Fruit fly (Drosophila melanogaster) whole organism, embryonic: Measurements from ENCODE around the gene Ccdc114.

ENCODE experiments used
- Abd-B ChIP-seq: fragments of 200-800 bp; sonication (Bioruptor generic); optimal IDR thresholded peaks from 2 replicates; lab custom pipeline; 2018; ENCODE audit warnings: missing biosample characterization, mild to moderate bottlenecking, missing genetic modification characterization, moderate library complexity
- Aef1 ChIP-seq: fragments of 200-800 bp; sonication (Bioruptor generic); IDR thresholded peaks from 3 replicates; pipeline ENCODE4 v1.3.6; 2022; ENCODE audit warnings: missing biosample characterization, missing genetic modification characterization
- CG10267 ChIP-seq: fragments of 200-800 bp; sonication (Bioruptor generic); optimal IDR thresholded peaks from 2 replicates; lab custom pipeline; 2018; ENCODE audit warnings: missing biosample characterization, mild to moderate bottlenecking, missing genetic modification characterization, moderate library complexity
- CG10654 ChIP-seq: fragments of 200-800 bp; sonication (Bioruptor generic); optimal IDR thresholded peaks from 2 replicates; lab custom pipeline; 2016; ENCODE audit warnings: missing biosample characterization, missing genetic modification characterization
- CG10959 ChIP-seq: fragments of 200-800 bp; sonication (Bioruptor generic); IDR thresholded peaks from 2 replicates; pipeline ENCODE4 v1.3.6; 2022; ENCODE audit warnings: missing biosample characterization, missing genetic modification characterization
- CG11723 ChIP-seq: fragments of 200-800 bp; sonication (Bioruptor generic); optimal IDR thresholded peaks from 2 replicates; lab custom pipeline; 2017; ENCODE audit warnings: missing biosample characterization, mild to moderate bottlenecking, missing genetic modification characterization
- CG12299 ChIP-seq: fragments of 200-800 bp; sonication (Bioruptor generic); optimal IDR thresholded peaks from 2 replicates; lab custom pipeline; 2018; ENCODE audit warnings: missing biosample characterization, mild to moderate bottlenecking, missing genetic modification characterization
- CG15601 ChIP-seq: fragments of 200-800 bp; sonication (Bioruptor generic); optimal IDR thresholded peaks from 3 replicates; lab custom pipeline; 2019; ENCODE audit warnings: missing biosample characterization, mild to moderate bottlenecking, missing genetic modification characterization, moderate library complexity
- CG17568 ChIP-seq: fragments of 200-800 bp; sonication (Bioruptor generic); optimal IDR thresholded peaks from 2 replicates; lab custom pipeline; 2018; ENCODE audit warnings: missing biosample characterization, mild to moderate bottlenecking, missing genetic modification characterization, moderate library complexity
- CG17912 ChIP-seq: fragments of 200-800 bp; sonication (Bioruptor generic); optimal IDR thresholded peaks from 2 replicates; lab custom pipeline; 2018; ENCODE audit warnings: missing biosample characterization, mild to moderate bottlenecking, missing genetic modification characterization
- CG1832 ChIP-seq: fragments of 200-800 bp; sonication (Bioruptor generic); optimal IDR thresholded peaks from 2 replicates; lab custom pipeline; 2017; ENCODE audit warnings: missing biosample characterization, mild to moderate bottlenecking, missing genetic modification characterization, inconsistent platforms
- CG30431 ChIP-seq: fragments of 200-800 bp; sonication (Bioruptor generic); optimal IDR thresholded peaks from 2 replicates; lab custom pipeline; 2017; ENCODE audit warnings: missing biosample characterization, missing genetic modification characterization
- CG43689 ChIP-seq: fragments of 200-800 bp; sonication (Bioruptor generic); IDR thresholded peaks from 2 replicates; pipeline ENCODE4 v1.3.6; 2022; ENCODE audit warnings: missing biosample characterization, missing genetic modification characterization
- CG6272 ChIP-seq: fragments of 200-800 bp; sonication (Bioruptor generic); IDR thresholded peaks from 2 replicates; pipeline ENCODE4 v1.3.6; 2022; ENCODE audit warnings: missing biosample characterization, missing genetic modification characterization
- CG7372 ChIP-seq: fragments of 200-800 bp; sonication (Bioruptor generic); IDR thresholded peaks from 2 replicates; pipeline ENCODE4 v1.3.6; 2022; ENCODE audit warnings: missing biosample characterization, missing genetic modification characterization
- CG7987 ChIP-seq: fragments of 200-800 bp; sonication (Bioruptor generic); optimal IDR thresholded peaks from 2 replicates; lab custom pipeline; 2018; ENCODE audit warnings: missing biosample characterization, mild to moderate bottlenecking, missing genetic modification characterization, moderate library complexity
- CG9215 ChIP-seq: fragments of 200-800 bp; sonication (Bioruptor generic); IDR thresholded peaks from 2 replicates; pipeline ENCODE4 v1.3.6; 2022; ENCODE audit warnings: missing biosample characterization, missing genetic modification characterization
- CTCF ChIP-seq: fragments of 200-800 bp; sonication (Bioruptor generic); optimal IDR thresholded peaks from 2 replicates; lab custom pipeline; 2017; ENCODE audit warnings: missing biosample characterization, mild to moderate bottlenecking, missing genetic modification characterization, moderate library complexity
- CoRest ChIP-seq: fragments of 200-800 bp; sonication (Bioruptor generic); optimal IDR thresholded peaks from 3 replicates; lab custom pipeline; 2018; ENCODE audit warnings: missing biosample characterization, mild to moderate bottlenecking, missing genetic modification characterization, moderate library complexity
- Dip2 ChIP-seq: fragments of 200-800 bp; sonication (Bioruptor generic); IDR thresholded peaks from 2 replicates; pipeline ENCODE4 v1.3.6; 2022; ENCODE audit warnings: missing biosample characterization, missing genetic modification characterization
- Dll ChIP-seq: fragments of 200-800 bp; sonication (Bioruptor generic); IDR thresholded peaks from 4 replicates; pipeline ENCODE4 v1.3.6; 2022; ENCODE audit warnings: missing biosample characterization, missing genetic modification characterization; ENCODE audit not compliant: partially characterized antibody
- HLH4C ChIP-seq: fragments of 200-800 bp; sonication (Bioruptor generic); IDR thresholded peaks from 3 replicates; pipeline ENCODE4 v1.3.6; 2022; ENCODE audit warnings: missing biosample characterization, missing genetic modification characterization; ENCODE audit not compliant: partially characterized antibody
- Hr51 ChIP-seq, 2 experiments: fragments of 200-800 bp; sonication (Bioruptor generic); optimal IDR thresholded peaks; 2 replicates in 1 of 2; 3 replicates in 1 of 2; lab custom pipeline; 2016 to 2018; ENCODE audit warnings: missing biosample characterization in 2 of 2, missing genetic modification characterization in 2 of 2, mild to moderate bottlenecking in 1 of 2, moderate library complexity in 1 of 2
- Max ChIP-seq: fragments of 200-800 bp; sonication (Bioruptor generic); optimal IDR thresholded peaks from 2 replicates; lab custom pipeline; 2016; ENCODE audit warnings: missing biosample characterization, mild to moderate bottlenecking, missing genetic modification characterization
- TFAM ChIP-seq: fragments of 200-800 bp; sonication (Bioruptor generic); optimal IDR thresholded peaks from 2 replicates; lab custom pipeline; 2017; ENCODE audit warnings: missing biosample characterization, missing genetic modification characterization, inconsistent platforms
- Trl ChIP-seq, 3 experiments: fragments of >200 bp in 2 of 3; fragments of 200-800 bp in 1 of 3; sonication (Bioruptor generic) in 1 of 3; optimal IDR thresholded peaks; 2 replicates in 1 of 3; 3 replicates in 2 of 3; lab custom pipeline; 2016 to 2017; ENCODE audit warnings: missing biosample characterization in 1 of 3, missing genetic modification characterization in 1 of 3
- ac ChIP-seq: fragments of 200-800 bp; sonication (Bioruptor generic); optimal IDR thresholded peaks from 3 replicates; lab custom pipeline; 2017; ENCODE audit warnings: missing biosample characterization, mild to moderate bottlenecking, missing genetic modification characterization
- ase ChIP-seq: fragments of 200-800 bp; sonication (Bioruptor generic); IDR thresholded peaks from 3 replicates; pipeline ENCODE4 v1.3.6; 2022; ENCODE audit warnings: missing biosample characterization, missing genetic modification characterization
- bbx ChIP-seq: fragments of 200-800 bp; sonication (Bioruptor generic); IDR thresholded peaks from 2 replicates; pipeline ENCODE4 v1.3.6; 2022; ENCODE audit warnings: missing biosample characterization, missing genetic modification characterization; ENCODE audit not compliant: partially characterized antibody
- cas ChIP-seq: fragments of 200-800 bp; sonication (Bioruptor generic); IDR thresholded peaks from 2 replicates; pipeline ENCODE4 v1.3.6; 2022; ENCODE audit warnings: missing biosample characterization, missing genetic modification characterization
- en ChIP-seq: fragments of 200-800 bp; sonication (Bioruptor generic); optimal IDR thresholded peaks from 2 replicates; lab custom pipeline; 2016; ENCODE audit warnings: missing biosample characterization, missing genetic modification characterization
- exex ChIP-seq: fragments of 200-800 bp; sonication (Bioruptor generic); optimal IDR thresholded peaks from 4 replicates; lab custom pipeline; 2018; ENCODE audit warnings: missing biosample characterization, mild to moderate bottlenecking, missing genetic modification characterization, moderate library complexity
- fu2 ChIP-seq: fragments of 200-800 bp; sonication (Bioruptor generic); optimal IDR thresholded peaks from 2 replicates; lab custom pipeline; 2016; ENCODE audit warnings: missing biosample characterization, missing genetic modification characterization
- gce ChIP-seq: fragments of 200-800 bp; sonication (Bioruptor generic); IDR thresholded peaks from 3 replicates; pipeline ENCODE4 v1.3.6; 2022; ENCODE audit warnings: missing biosample characterization, missing genetic modification characterization
- jigr1 ChIP-seq: fragments of 200-800 bp; sonication (Bioruptor generic); IDR thresholded peaks from 3 replicates; pipeline ENCODE4 v1.3.6; 2022; ENCODE audit warnings: missing biosample characterization, missing genetic modification characterization
- ken ChIP-seq: fragments of 200-800 bp; sonication (Bioruptor generic); IDR thresholded peaks from 3 replicates; pipeline ENCODE4 v1.3.6; 2022; ENCODE audit warnings: missing biosample characterization, missing genetic modification characterization
- lilli ChIP-seq: fragments of 200-800 bp; sonication (Bioruptor generic); optimal IDR thresholded peaks from 3 replicates; lab custom pipeline; 2016; ENCODE audit warnings: missing biosample characterization, missing genetic modification characterization
- lov ChIP-seq, 2 experiments: fragments of 200-800 bp in 1 of 2; fragments of >200 bp in 1 of 2; sonication (Bioruptor generic) in 1 of 2; IDR thresholded peaks in 1 of 2; optimal IDR thresholded peaks in 1 of 2; 2 replicates in 1 of 2; 3 replicates in 1 of 2; pipeline versions ENCODE4 v1.3.6 to Lab custom; 2017 to 2022; ENCODE audit warnings: missing biosample characterization in 1 of 2, missing genetic modification characterization in 1 of 2
- nerfin-2 ChIP-seq: fragments of 200-800 bp; sonication (Bioruptor generic); IDR thresholded peaks from 2 replicates; pipeline ENCODE4 v1.3.6; 2022; ENCODE audit warnings: missing biosample characterization, missing genetic modification characterization; ENCODE audit not compliant: partially characterized antibody
- odd ChIP-seq: fragments of 200-800 bp; sonication (Bioruptor generic); optimal IDR thresholded peaks from 2 replicates; lab custom pipeline; 2017; ENCODE audit warnings: missing biosample characterization, mild to moderate bottlenecking, missing genetic modification characterization
- pum ChIP-seq: fragments of 200-800 bp; sonication (Bioruptor generic); optimal IDR thresholded peaks from 2 replicates; lab custom pipeline; 2016; ENCODE audit warnings: missing biosample characterization, missing genetic modification characterization
- row ChIP-seq: fragments of 200-800 bp; sonication (Bioruptor generic); IDR thresholded peaks from 3 replicates; pipeline ENCODE4 v1.3.6; 2022; ENCODE audit warnings: missing biosample characterization, missing genetic modification characterization
- scrt ChIP-seq: fragments of 200-800 bp; sonication (Bioruptor generic); optimal IDR thresholded peaks from 2 replicates; lab custom pipeline; 2018; ENCODE audit warnings: missing biosample characterization, mild to moderate bottlenecking, missing genetic modification characterization, moderate library complexity
- sima ChIP-seq: fragments of 200-800 bp; sonication (Bioruptor generic); optimal IDR thresholded peaks from 2 replicates; lab custom pipeline; 2016; ENCODE audit warnings: missing biosample characterization, missing genetic modification characterization
- tll ChIP-seq, 2 experiments: fragments of 200-800 bp in 1 of 2; fragments of >200 bp in 1 of 2; sonication (Bioruptor generic) in 1 of 2; optimal IDR thresholded peaks; 2 replicates each; lab custom pipeline; 2017 to 2019; ENCODE audit warnings: missing biosample characterization in 2 of 2, missing genetic modification characterization in 2 of 2, mild to moderate bottlenecking in 1 of 2, moderate library complexity in 1 of 2
- vfl ChIP-seq: fragments of 200-800 bp; sonication (Bioruptor generic); optimal IDR thresholded peaks from 2 replicates; lab custom pipeline; 2016; ENCODE audit warnings: missing biosample characterization, missing genetic modification characterization
- z ChIP-seq: fragments of 200-800 bp; sonication (Bioruptor generic); IDR thresholded peaks from 3 replicates; pipeline ENCODE4 v1.3.6; 2022; ENCODE audit warnings: missing biosample characterization, missing genetic modification characterization
- zen2 ChIP-seq: fragments of 200-800 bp; sonication (Bioruptor generic); IDR thresholded peaks from 3 replicates; pipeline ENCODE4 v1.3.6; 2022; ENCODE audit warnings: missing biosample characterization, missing genetic modification characterization; ENCODE audit not compliant: partially characterized antibody

The Ccdc114 gene

dm6 chr3R:16624750-16625549 is 433 bp upstream of the Ccdc114 start, which contains the start of gene Fas1 (continued):
- TF ChIP-seq Trl (optimal IDR thresholded peaks at IDR 0.05; lab: Kevin White, UChicago) (no peak), Trl (GFP tag; optimal IDR thresholded peaks at IDR 0.05; lab: Kevin White, UChicago) (no peak), bbx (GFP tag; lab: Robert Waterston, UW) (peak; percentile 79), CG7987 (GFP tag; lab: Kevin White, UChicago) (peak; percentile 23), en (GFP tag; lab: Kevin White, UChicago) (no peak), CTCF (GFP tag; lab: Kevin White, UChicago) (peak; percentile 82), odd (GFP tag; lab: Kevin White, UChicago) (no peak), CG10959 (GFP tag; lab: Robert Waterston, UW) (no peak), CG11723 (no peak), jigr1 (GFP tag; lab: Robert Waterston, UW) (no peak; the same call in 2 of the 3 replicates), HLH4C (GFP tag; lab: Robert Waterston, UW) (peak; percentile 70; the same call in 2 of the 3 replicates), CG1832 (no peak), CG10654 (GFP tag; lab: Kevin White, UChicago) (no peak), pum (GFP tag; lab: Kevin White, UChicago) (no peak), zen2 (GFP tag; lab: Robert Waterston, UW) (peak; percentile 72), CG7372 (no peak), ken (GFP tag; lab: Robert Waterston, UW) (no peak), scrt (GFP tag; lab: Kevin White, UChicago) (no peak), z (no peak), Dip2 (GFP tag; lab: Robert Waterston, UW) (no peak), CG15601 (tag; lab: Kevin White, UChicago) (peak; percentile 45), TFAM (GFP tag; lab: Kevin White, UChicago) (no peak), CoRest (tag; lab: Kevin White, UChicago) (no peak), Dll (GFP tag; lab: Robert Waterston, UW) (peak; percentile 69), sima (GFP tag; lab: Kevin White, UChicago) (no peak), tll (GFP tag; optimal IDR thresholded peaks at IDR 0.05; lab: Kevin White, UChicago) (no peak), Hr51 (GFP tag; optimal IDR thresholded peaks at IDR 0.05; lab: Kevin White, UChicago) (no peak), nerfin-2 (GFP tag; lab: Robert Waterston, UW) (0 out of 2 replicates have a peak, but pooled peaks have one; percentile 25), exex (tag; lab: Kevin White, UChicago) (no peak), Abd-B (peak; percentile 36), lilli (GFP tag; lab: Kevin White, UChicago) (no peak), CG43689 (GFP tag; lab: Robert Waterston, UW) (no peak), Aef1 (GFP tag; lab: Robert Waterston, UW) (no peak), CG9215 (GFP tag; lab: Robert Waterston, UW) (no peak), CG10267 (tag; lab: Kevin White, UChicago) (peak; percentile 64), CG17568 (GFP tag; lab: Kevin White, UChicago) (no peak), cas (GFP tag; lab: Robert Waterston, UW) (no peak), lov (optimal IDR thresholded peaks at IDR 0.05; lab: Kevin White, UChicago) (no peak), lov (GFP tag; IDR thresholded peaks at IDR 0.05; lab: Robert Waterston, UW) (no peak), CG12299 (peak; percentile 13), CG6272 (GFP tag; lab: Robert Waterston, UW) (no peak), vfl (no peak), row (GFP tag; lab: Robert Waterston, UW) (peak; percentile 19; the same call in 1 of the 3 replicates), fu2 (no peak), CG17912 (GFP tag; lab: Kevin White, UChicago) (no peak), ac (GFP tag; lab: Kevin White, UChicago) (no peak), gce (GFP tag; lab: Robert Waterston, UW) (no peak), CG30431 (GFP tag; lab: Kevin White, UChicago) (no peak), ase (GFP tag; lab: Robert Waterston, UW) (no peak), Max (no peak)
